Fruit fly (Drosophila melanogaster): ENCODE measurements around the gene CG14377.

The CG14377 gene

dm6 chr3R:13428341-13429040 is 30.9 kb downstream of the CG14377 start (continued):
- peak; percentile 11 for TF ChIP-seq CG18011 (GFP tag; optimal IDR thresholded peaks at IDR 0.05)
- TF ChIP-seq Chrac-16 (GFP tag; optimal IDR thresholded peaks at IDR 0.05) = peak; percentile 65
- TF ChIP-seq CG13296 (GFP tag; optimal IDR thresholded peaks at IDR 0.05) = peak; percentile 36
- peak; percentile 55 for TF ChIP-seq CG16815 (GFP tag; optimal IDR thresholded peaks at IDR 0.05)
- peak; percentile 95 for TF ChIP-seq sens (GFP tag)
- TF ChIP-seq CG3163 (GFP tag; optimal IDR thresholded peaks at IDR 0.05) = no peak
- peak; percentile 80 for TF ChIP-seq dmrt99B (tag; optimal IDR thresholded peaks at IDR 0.05)
- peak; percentile 64 for TF ChIP-seq Mes4 (GFP tag; optimal IDR thresholded peaks at IDR 0.05)
- TF ChIP-seq CG14860 (GFP tag; IDR thresholded peaks at IDR 0.05; ENCODE audit: partially characterized antibody) = no peak
- TF ChIP-seq vfl (GFP tag; optimal IDR thresholded peaks at IDR 0.05) = no peak
- TF ChIP-seq bigmax (GFP tag; optimal IDR thresholded peaks at IDR 0.05) = no peak
- no peak for TF ChIP-seq bbx (GFP tag; IDR thresholded peaks at IDR 0.05; ENCODE audit: partially characterized antibody)
- no peak for TF ChIP-seq BEAF-32 (GFP tag; optimal IDR thresholded peaks at IDR 0.05)
- TF ChIP-seq Blimp-1 (GFP tag; optimal IDR thresholded peaks at IDR 0.05) = peak; percentile 80
- TF ChIP-seq CG17612 (GFP tag; IDR thresholded peaks at IDR 0.05) = 0 out of 2 replicates have a peak, but pooled peaks have one; percentile 16
- no peak for TF ChIP-seq psq (GFP tag; optimal IDR thresholded peaks at IDR 0.05)
- no peak for TF ChIP-seq danr (GFP tag; IDR thresholded peaks at IDR 0.05)
- no peak for TF ChIP-seq eyg (GFP tag; optimal IDR thresholded peaks at IDR 0.05)
- TF ChIP-seq crol (GFP tag; IDR thresholded peaks at IDR 0.05) = no peak; the same call in 1 of the 2 replicates
- TF ChIP-seq sd (tag; optimal IDR thresholded peaks at IDR 0.05) = peak; percentile 47
- no peak for TF ChIP-seq Hand (GFP tag; optimal IDR thresholded peaks at IDR 0.05)
- TF ChIP-seq CG6791 (GFP tag; IDR thresholded peaks at IDR 0.05; ENCODE audit: partially characterized antibody) = no peak
- TF ChIP-seq CG18619 (GFP tag; optimal IDR thresholded peaks at IDR 0.05) = peak; percentile 26
- TF ChIP-seq eve (GFP tag; optimal IDR thresholded peaks at IDR 0.05) = no peak
- 0 out of 2 replicates have a peak, but pooled peaks have one; percentile 43 for TF ChIP-seq ssp (GFP tag; IDR thresholded peaks at IDR 0.05)
- no peak for TF ChIP-seq YL-1 (GFP tag; optimal IDR thresholded peaks at IDR 0.05)
- peak; percentile 78 for TF ChIP-seq Drgx (GFP tag; IDR thresholded peaks at IDR 0.05)
- peak; percentile 55 for TF ChIP-seq salm (tag; optimal IDR thresholded peaks at IDR 0.05)
- TF ChIP-seq Poxn (GFP tag; IDR thresholded peaks at IDR 0.05) = no peak
- TF ChIP-seq pfk (GFP tag; optimal IDR thresholded peaks at IDR 0.05) = no peak
- peak; percentile 32 for TF ChIP-seq Atf3 (GFP tag; optimal IDR thresholded peaks at IDR 0.05)
- peak; percentile 31 for TF ChIP-seq Jarid2 (GFP tag; optimal IDR thresholded peaks at IDR 0.05)
- TF ChIP-seq Atf-2 (GFP tag; optimal IDR thresholded peaks at IDR 0.05) = peak; percentile 35
- TF ChIP-seq insv (GFP tag; optimal IDR thresholded peaks at IDR 0.05) = no peak
- TF ChIP-seq CG12299 (tag; optimal IDR thresholded peaks at IDR 0.05) = no peak
- peak; percentile 47; the same call in 1 of the 2 replicates for TF ChIP-seq sens-2 (GFP tag; IDR thresholded peaks at IDR 0.05)
- TF ChIP-seq CG7786 (GFP tag; optimal IDR thresholded peaks at IDR 0.05) = peak; percentile 49
- peak; percentile 68 for TF ChIP-seq CG4424 (GFP tag; optimal IDR thresholded peaks at IDR 0.05)
- TF ChIP-seq Dip2 (GFP tag; IDR thresholded peaks at IDR 0.05) = no peak
- TF ChIP-seq CG2875 (GFP tag; optimal IDR thresholded peaks at IDR 0.05) = peak; percentile 36
- TF ChIP-seq bcd (GFP tag; optimal IDR thresholded peaks at IDR 0.05) = peak; percentile 62
- TF ChIP-seq CG30020 (tag; optimal IDR thresholded peaks at IDR 0.05) = no peak
- peak; percentile 53 for TF ChIP-seq CG2202 (tag; optimal IDR thresholded peaks at IDR 0.05)
- TF ChIP-seq CG15601 (tag; optimal IDR thresholded peaks at IDR 0.05) = peak; percentile 57
- no peak for TF ChIP-seq CG3726 (GFP tag; IDR thresholded peaks at IDR 0.05)
- no peak for TF ChIP-seq usp (GFP tag; optimal IDR thresholded peaks at IDR 0.05)
- peak; percentile 57 for TF ChIP-seq MTF-1 (GFP tag; optimal IDR thresholded peaks at IDR 0.05; ENCODE audit: borderline replicate concordance)
- TF ChIP-seq dpn (GFP tag; optimal IDR thresholded peaks at IDR 0.05) = peak; percentile 55 to 73
- no peak; the same call in 1 of the 2 replicates for TF ChIP-seq CG14667 (GFP tag; IDR thresholded peaks at IDR 0.05)
